Fruit fly (Drosophila melanogaster) whole organism, wandering third instar larva: ENCODE results near the gene Cp7Fc.

Experiments used
- Abd-B ChIP-seq: fragments of >200 bp; optimal IDR thresholded peaks from 2 replicates; lab custom pipeline; 2017; ENCODE audit warnings: missing biosample characterization, missing genetic modification characterization
- CG32264 ChIP-seq: fragments of 200-800 bp; sonication (Bioruptor generic); optimal IDR thresholded peaks from 2 replicates; lab custom pipeline; 2016; ENCODE audit warnings: missing biosample characterization, missing genetic modification characterization
- CG9705 ChIP-seq: fragments of 200-800 bp; sonication (Bioruptor generic); optimal IDR thresholded peaks from 2 replicates; lab custom pipeline; 2018; ENCODE audit warnings: missing biosample characterization, mild to moderate bottlenecking, missing genetic modification characterization
- CrebA ChIP-seq: fragments of 200-800 bp; sonication (Bioruptor generic); optimal IDR thresholded peaks from 2 replicates; lab custom pipeline; 2016; ENCODE audit warnings: missing biosample characterization, mild to moderate bottlenecking, missing genetic modification characterization, borderline replicate concordance
- Dfd ChIP-seq: fragments of >200 bp; optimal IDR thresholded peaks from 2 replicates; lab custom pipeline; 2017; ENCODE audit warnings: missing biosample characterization, missing genetic modification characterization
- Dif ChIP-seq: fragments of 200-275, 200-300 bp; sonication (Bioruptor generic); optimal IDR thresholded peaks from 2 replicates; lab custom pipeline; 2018; ENCODE audit warnings: missing biosample characterization, missing genetic modification characterization; ENCODE audit not compliant: partially characterized antibody
- GATAd ChIP-seq: sonication (Bioruptor generic); optimal IDR thresholded peaks from 2 replicates; lab custom pipeline; 2016; ENCODE audit warnings: missing biosample characterization, missing genetic modification characterization
- HLH106 ChIP-seq: fragments of 200-800 bp; optimal IDR thresholded peaks from 3 replicates; lab custom pipeline; 2019; ENCODE audit warnings: missing biosample characterization, mild to moderate bottlenecking, missing genetic modification characterization, moderate library complexity
- Hnf4 ChIP-seq: fragments of 200-800 bp; sonication (Bioruptor generic); optimal IDR thresholded peaks from 2 replicates; lab custom pipeline; 2016; ENCODE audit warnings: missing biosample characterization, mild to moderate bottlenecking, missing genetic modification characterization
- Hr78 ChIP-seq: fragments of >200 bp; optimal IDR thresholded peaks from 2 replicates; lab custom pipeline; 2017; ENCODE audit warnings: missing biosample characterization, missing genetic modification characterization
- Hr83 ChIP-seq: fragments of 200-300 bp; sonication (Bioruptor generic); optimal IDR thresholded peaks from 2 replicates; lab custom pipeline; 2016; ENCODE audit warnings: missing biosample characterization, mild to moderate bottlenecking, missing genetic modification characterization, moderate library complexity; ENCODE audit not compliant: poor library complexity, severe bottlenecking
- Jra ChIP-seq: sonication (Bioruptor generic); optimal IDR thresholded peaks from 2 replicates; lab custom pipeline; 2016; ENCODE audit warnings: missing biosample characterization, missing genetic modification characterization
- Mio ChIP-seq: sonication (Bioruptor generic); optimal IDR thresholded peaks from 2 replicates; lab custom pipeline; 2016; ENCODE audit warnings: missing biosample characterization, missing genetic modification characterization
- Myc ChIP-seq: fragments of >200 bp; optimal IDR thresholded peaks from 2 replicates; lab custom pipeline; 2017
- N ChIP-seq: fragments of >200 bp; optimal IDR thresholded peaks from 2 replicates; lab custom pipeline; 2018; ENCODE audit warnings: missing biosample characterization, missing external identifiers, missing genetic modification characterization
- OdsH ChIP-seq: fragments of 200-800 bp; sonication (Bioruptor generic); optimal IDR thresholded peaks from 2 replicates; lab custom pipeline; 2016; ENCODE audit warnings: missing biosample characterization, mild to moderate bottlenecking, missing genetic modification characterization
- Rel ChIP-seq, 2 experiments: fragments of 200-800 bp; sonication (Bioruptor generic) in 1 of 2; optimal IDR thresholded peaks; 2 replicates in 1 of 2; 3 replicates in 1 of 2; lab custom pipeline; 2016 to 2019; ENCODE audit warnings: mild to moderate bottlenecking in 2 of 2, missing biosample characterization in 2 of 2, missing genetic modification characterization in 2 of 2, moderate library complexity in 1 of 2
- Sp1 ChIP-seq: fragments of 200-800 bp; sonication (Bioruptor generic); optimal IDR thresholded peaks from 3 replicates; lab custom pipeline; 2019; ENCODE audit warnings: missing biosample characterization, mild to moderate bottlenecking, missing genetic modification characterization, moderate library complexity
- Vsx2 ChIP-seq: fragments of 200-300, 225-300 bp; sonication (Bioruptor generic); optimal IDR thresholded peaks from 2 replicates; lab custom pipeline; 2018; ENCODE audit warnings: missing biosample characterization, missing genetic modification characterization; ENCODE audit not compliant: partially characterized antibody
- br ChIP-seq: fragments of 200-800 bp; sonication (Bioruptor generic); optimal IDR thresholded peaks from 2 replicates; lab custom pipeline; 2016; ENCODE audit warnings: missing biosample characterization, missing genetic modification characterization
- dl ChIP-seq, 2 experiments: fragments of 175-275, 200-275 bp in 1 of 2; fragments of 200-275 bp in 1 of 2; sonication (Bioruptor generic); optimal IDR thresholded peaks; lab custom pipeline; 2018; ENCODE audit warnings: mild to moderate bottlenecking in 2 of 2, missing biosample characterization in 2 of 2, missing genetic modification characterization in 2 of 2, moderate library complexity in 2 of 2; ENCODE audit not compliant: partially characterized antibody in 2 of 2, insufficient read depth in 1 of 2
- dmrt93B ChIP-seq: fragments of 200-800 bp; sonication (Bioruptor generic); optimal IDR thresholded peaks from 2 replicates; lab custom pipeline; 2018; ENCODE audit warnings: missing biosample characterization, mild to moderate bottlenecking, missing genetic modification characterization
- dsf ChIP-seq: sonication (Bioruptor generic); optimal IDR thresholded peaks from 2 replicates; lab custom pipeline; 2016; ENCODE audit warnings: missing biosample characterization, missing genetic modification characterization, borderline replicate concordance
- foxo ChIP-seq, 2 experiments: fragments of 200-800 bp; sonication (Bioruptor generic); optimal IDR thresholded peaks; 2 replicates in 1 of 2; 3 replicates in 1 of 2; lab custom pipeline; 2016 to 2017; ENCODE audit warnings: missing biosample characterization in 2 of 2, missing genetic modification characterization in 2 of 2
- h ChIP-seq: fragments of 200-800 bp; sonication (Bioruptor generic); optimal IDR thresholded peaks from 3 replicates; lab custom pipeline; 2016; ENCODE audit warnings: missing biosample characterization, mild to moderate bottlenecking, missing genetic modification characterization
- jim ChIP-seq: fragments of 175-275, 200-325 bp; sonication (Bioruptor generic); optimal IDR thresholded peaks from 2 replicates; lab custom pipeline; 2016; ENCODE audit warnings: missing biosample characterization, mild to moderate bottlenecking, missing genetic modification characterization
- pan ChIP-seq: fragments of >200 bp; optimal IDR thresholded peaks from 2 replicates; lab custom pipeline; 2017
- psq ChIP-seq: fragments of 200-800 bp; sonication (Bioruptor generic); optimal IDR thresholded peaks from 3 replicates; lab custom pipeline; 2017; ENCODE audit warnings: missing biosample characterization, mild to moderate bottlenecking, missing genetic modification characterization, moderate library complexity
- rgr ChIP-seq: fragments of 200-800 bp; sonication (Bioruptor generic); optimal IDR thresholded peaks from 3 replicates; lab custom pipeline; 2016; ENCODE audit warnings: missing biosample characterization, mild to moderate bottlenecking, missing genetic modification characterization
- sage ChIP-seq: fragments of 200-800 bp; sonication (Bioruptor generic); optimal IDR thresholded peaks from 2 replicates; lab custom pipeline; 2016; ENCODE audit warnings: missing biosample characterization, mild to moderate bottlenecking, missing genetic modification characterization
- sv ChIP-seq: fragments of 200-800 bp; sonication (Bioruptor generic); optimal IDR thresholded peaks from 3 replicates; lab custom pipeline; 2016; ENCODE audit warnings: missing biosample characterization, missing genetic modification characterization
- tai ChIP-seq: sonication (Bioruptor generic); optimal IDR thresholded peaks from 2 replicates; lab custom pipeline; 2016; ENCODE audit warnings: missing biosample characterization, missing genetic modification characterization
- usp ChIP-seq: fragments of >200 bp; optimal IDR thresholded peaks from 2 replicates; lab custom pipeline; 2017; ENCODE audit warnings: missing biosample characterization, missing genetic modification characterization

Cp7Fc gene

dm6 chrX:8457532-8457931 lies 19.4 kb upstream of the Cp7Fc start, which contains the start of gene CG32713:
Gene CG32713 (minus strand): TSS chrX:8457632.
- TF ChIP-seq Myc (lab: Kevin White, UChicago) (no peak), Hr83 (no peak), Dfd (no peak), sv (no peak), tai (GFP tag; lab: Kevin White, UChicago) (no peak), Hr78 (GFP tag; lab: Kevin White, UChicago) (no peak), br (no peak), Jra (GFP tag; lab: Kevin White, UChicago) (no peak), HLH106 (tag; lab: Kevin White, UChicago) (no peak), Vsx2 (GFP tag; lab: Kevin White, UChicago) (no peak), Sp1 (GFP tag; lab: Kevin White, UChicago) (no peak), sage (GFP tag; lab: Kevin White, UChicago) (no peak), rgr (no peak), GATAd (no peak), usp (GFP tag; lab: Kevin White, UChicago) (no peak), CG32264 (GFP tag; lab: Kevin White, UChicago) (no peak), Hnf4 (GFP tag; lab: Kevin White, UChicago) (no peak), psq (GFP tag; lab: Kevin White, UChicago) (no peak)
- TF ChIP-seq, all 38 proteins: peak for 0

DNA sequence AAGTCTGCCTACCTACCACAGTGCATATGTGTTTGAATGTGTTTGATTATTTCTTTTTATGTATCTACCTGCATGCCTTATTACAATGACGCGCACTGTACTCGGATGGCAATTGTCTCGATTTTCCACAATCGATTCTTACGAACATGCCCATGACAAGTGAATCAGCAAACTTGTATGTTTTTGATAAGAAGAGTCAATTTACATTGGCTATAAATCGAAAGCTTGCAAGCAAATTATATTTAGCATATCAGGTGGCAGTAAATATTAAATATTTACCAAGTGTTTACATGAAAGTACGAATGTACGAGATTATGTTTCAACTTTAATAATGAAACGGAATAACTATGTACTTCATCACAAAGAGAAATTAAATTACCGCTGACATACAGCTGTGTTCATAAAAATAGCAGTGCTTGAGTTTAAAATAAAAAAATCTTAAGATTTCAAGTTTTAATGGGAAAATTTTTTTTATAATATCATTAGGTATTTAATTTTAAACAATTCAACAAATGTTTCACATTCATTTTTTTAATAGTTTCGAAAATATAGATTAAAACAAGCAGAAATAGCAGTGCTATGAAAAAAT lies 17.4 kb upstream of the Cp7Fc start:
- TF ChIP-seq br (no peak), Abd-B (GFP tag; lab: Kevin White, UChicago) (no peak), Mio (GFP tag; lab: Kevin White, UChicago) (no peak), CrebA (GFP tag; lab: Kevin White, UChicago) (no peak), CG32264 (GFP tag; lab: Kevin White, UChicago) (no peak), dmrt93B (no peak), Jra (GFP tag; lab: Kevin White, UChicago) (no peak), Hr83 (no peak), Sp1 (GFP tag; lab: Kevin White, UChicago) (no peak), Hnf4 (GFP tag; lab: Kevin White, UChicago) (no peak), dl (GFP tag; optimal IDR thresholded peaks at IDR 0.05; lab: Kevin White, UChicago; ENCODE audit: insufficient read depth in 1 of 2, partially characterized antibody in 2 of 2) (no peak), GATAd (no peak), OdsH (GFP tag; lab: Kevin White, UChicago) (no peak), Dif (GFP tag; lab: Kevin White, UChicago) (no peak), jim (GFP tag; lab: Kevin White, UChicago) (no peak), pan (no peak), N (GFP tag; lab: Kevin White, UChicago) (no peak), Dfd (no peak)

DNA sequence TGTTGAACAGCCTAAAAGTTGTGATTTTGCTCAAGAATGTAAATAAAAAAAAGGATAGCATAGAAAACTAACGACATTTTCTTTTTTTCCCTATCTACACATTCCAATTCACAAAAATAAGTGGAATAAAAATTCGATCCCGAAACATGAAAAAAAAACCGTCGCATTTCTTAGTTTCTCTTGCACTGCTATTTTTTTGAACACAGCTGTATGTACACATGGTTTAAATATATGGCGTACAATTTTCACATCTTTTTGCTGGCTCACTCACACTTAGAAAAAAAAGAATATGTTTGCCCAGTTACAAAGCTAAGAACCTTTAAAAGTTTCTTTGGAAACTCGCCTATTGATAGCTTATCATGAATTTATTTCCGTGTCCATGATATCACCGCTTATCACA lies 16.7 kb upstream of the Cp7Fc start:
- no peak for TF ChIP-seq dmrt93B
- TF ChIP-seq dsf (GFP tag; lab: Kevin White, UChicago), result no peak
- TF ChIP-seq h, result no peak
- TF ChIP-seq jim (GFP tag; lab: Kevin White, UChicago), result no peak
- TF ChIP-seq Jra (GFP tag; lab: Kevin White, UChicago), result no peak
- no peak for TF ChIP-seq GATAd
- no peak for TF ChIP-seq rgr
- no peak for TF ChIP-seq CG9705 (GFP tag; lab: Kevin White, UChicago)

- TF ChIP-seq Dfd, result no peak
- no peak for TF ChIP-seq rgr
- no peak for TF ChIP-seq Sp1 (GFP tag; lab: Kevin White, UChicago)
- TF ChIP-seq foxo (GFP tag; optimal IDR thresholded peaks at IDR 0.05; lab: Kevin White, UChicago), result no peak
- TF ChIP-seq jim (GFP tag; lab: Kevin White, UChicago), result no peak
- no peak for TF ChIP-seq GATAd
- no peak for TF ChIP-seq CG32264 (GFP tag; lab: Kevin White, UChicago)
- no peak for TF ChIP-seq N (GFP tag; lab: Kevin White, UChicago)
- no peak for TF ChIP-seq br
- no peak for TF ChIP-seq tai (GFP tag; lab: Kevin White, UChicago)
- TF ChIP-seq Rel (GFP tag; optimal IDR thresholded peaks at IDR 0.05; lab: Kevin White, UChicago), result no peak
- no peak for TF ChIP-seq Rel (tag; optimal IDR thresholded peaks at IDR 0.05; lab: Kevin White, UChicago)
- TF ChIP-seq sage (GFP tag; lab: Kevin White, UChicago), result no peak
- TF ChIP-seq dmrt93B, result no peak
- TF ChIP-seq Mio (GFP tag; lab: Kevin White, UChicago), result no peak
- no peak for TF ChIP-seq Abd-B (GFP tag; lab: Kevin White, UChicago)
- TF ChIP-seq psq (GFP tag; lab: Kevin White, UChicago), result no peak
- no peak for TF ChIP-seq Dif (GFP tag; lab: Kevin White, UChicago)
- no peak for TF ChIP-seq pan
- no peak for TF ChIP-seq h
Observed at dm6 chrX:8460686-8461085, 16.2 kb upstream of the Cp7Fc start, which contains the start of gene CG15347. Gene CG15347 (minus strand): TSS chrX:8460898.
